Fruit fly (Drosophila melanogaster) whole organism, pupa: ENCODE results near the gene Use1.

Experiments
- CG10348 ChIP-seq: fragments of 200-800 bp; sonication (Bioruptor generic); IDR thresholded peaks from 2 replicates; pipeline ENCODE4 v1.3.6; 2022; ENCODE audit warnings: missing biosample characterization, missing genetic modification characterization
- CG12605 ChIP-seq: fragments of 200-800 bp; sonication (Bioruptor generic); IDR thresholded peaks from 2 replicates; pipeline ENCODE4 v1.3.6; 2022; ENCODE audit warnings: missing biosample characterization, missing genetic modification characterization
- CG13204 ChIP-seq: fragments of 200-800 bp; sonication (Bioruptor generic); optimal IDR thresholded peaks from 2 replicates; lab custom pipeline; 2018; ENCODE audit warnings: missing biosample characterization, mild to moderate bottlenecking, missing genetic modification characterization, moderate library complexity
- CG14655 ChIP-seq: fragments of 200-800 bp; sonication (Bioruptor generic); optimal IDR thresholded peaks from 3 replicates; lab custom pipeline; 2017; ENCODE audit warnings: mild to moderate bottlenecking, missing biosample characterization, missing genetic modification reagents, missing genetic modification characterization
- CG15710 ChIP-seq: fragments of 200-800 bp; sonication (Bioruptor generic); optimal IDR thresholded peaks from 2 replicates; lab custom pipeline; 2018; ENCODE audit warnings: missing biosample characterization, mild to moderate bottlenecking, missing genetic modification characterization, moderate library complexity
- CG17806 ChIP-seq: fragments of 200-800 bp; sonication (Bioruptor generic); optimal IDR thresholded peaks from 2 replicates; lab custom pipeline; 2018; ENCODE audit warnings: missing biosample characterization, mild to moderate bottlenecking, missing genetic modification characterization, moderate library complexity
- CG32121 ChIP-seq: fragments of 200-800 bp; sonication (Bioruptor generic); IDR thresholded peaks from 2 replicates; pipeline ENCODE4 v1.3.6; 2022; ENCODE audit warnings: missing biosample characterization, missing genetic modification characterization
- CG34367 ChIP-seq: fragments of 200-800 bp; sonication (Bioruptor generic); optimal IDR thresholded peaks from 2 replicates; lab custom pipeline; 2018; ENCODE audit warnings: missing biosample characterization, mild to moderate bottlenecking, missing genetic modification characterization
- CG4496 ChIP-seq: fragments of 200-800 bp; sonication (Bioruptor generic); IDR thresholded peaks from 3 replicates; pipeline ENCODE4 v1.3.6; 2022; ENCODE audit warnings: missing biosample characterization, missing genetic modification characterization
- CG8159 ChIP-seq: fragments of 200-800 bp; sonication (Bioruptor generic); optimal IDR thresholded peaks from 3 replicates; lab custom pipeline; 2018; ENCODE audit warnings: missing biosample characterization, mild to moderate bottlenecking, missing genetic modification characterization, moderate library complexity
- CG8301 ChIP-seq: fragments of 200-800 bp; sonication (Bioruptor generic); optimal IDR thresholded peaks from 2 replicates; lab custom pipeline; 2018; ENCODE audit warnings: missing biosample characterization, mild to moderate bottlenecking, missing genetic modification characterization
- CG9948 ChIP-seq: fragments of 200-800 bp; sonication (Bioruptor generic); optimal IDR thresholded peaks from 2 replicates; lab custom pipeline; 2018; ENCODE audit warnings: missing biosample characterization, mild to moderate bottlenecking, missing genetic modification characterization, moderate library complexity
- D1 ChIP-seq: fragments of 200-800 bp; sonication (Bioruptor generic); optimal IDR thresholded peaks from 2 replicates; lab custom pipeline; 2018; ENCODE audit warnings: missing biosample characterization, mild to moderate bottlenecking, missing genetic modification characterization, moderate library complexity
- EcR ChIP-seq: fragments of 200-800 bp; sonication (Bioruptor generic); optimal IDR thresholded peaks from 3 replicates; lab custom pipeline; 2019; ENCODE audit warnings: missing biosample characterization, missing genetic modification characterization, mild to moderate bottlenecking, moderate library complexity, missing genetic modification reagents
- Ets98B ChIP-seq: fragments of 200-800 bp; sonication (Bioruptor generic); IDR thresholded peaks from 2 replicates; pipeline ENCODE4 v1.3.6; 2022; ENCODE audit warnings: missing biosample characterization, missing genetic modification characterization
- Pif1A ChIP-seq: fragments of 200-800 bp; sonication (Bioruptor generic); optimal IDR thresholded peaks from 3 replicates; lab custom pipeline; 2016; ENCODE audit warnings: missing biosample characterization, missing genetic modification characterization
- Pif1B ChIP-seq: fragments of 200-800 bp; sonication (Bioruptor generic); optimal IDR thresholded peaks from 3 replicates; lab custom pipeline; 2016; ENCODE audit warnings: missing biosample characterization, missing genetic modification characterization
- Snoo ChIP-seq: fragments of 200-800 bp; sonication (Bioruptor generic); optimal IDR thresholded peaks from 3 replicates; lab custom pipeline; 2017; ENCODE audit warnings: missing biosample characterization, mild to moderate bottlenecking, missing genetic modification characterization, inconsistent platforms
- fd96Ca ChIP-seq: fragments of 200-800 bp; sonication (Bioruptor generic); IDR thresholded peaks from 3 replicates; pipeline ENCODE4 v1.3.6; 2022; ENCODE audit warnings: missing biosample characterization, missing genetic modification characterization
- gl ChIP-seq: fragments of 200-800 bp; sonication (Bioruptor generic); optimal IDR thresholded peaks from 2 replicates; lab custom pipeline; 2018; ENCODE audit warnings: missing biosample characterization, mild to moderate bottlenecking, missing genetic modification characterization
- rn ChIP-seq: fragments of 200-800 bp; sonication (Bioruptor generic); IDR thresholded peaks from 2 replicates; pipeline ENCODE4 v1.3.6; 2022; ENCODE audit warnings: missing biosample characterization, missing genetic modification characterization

Use1 gene

DNA sequence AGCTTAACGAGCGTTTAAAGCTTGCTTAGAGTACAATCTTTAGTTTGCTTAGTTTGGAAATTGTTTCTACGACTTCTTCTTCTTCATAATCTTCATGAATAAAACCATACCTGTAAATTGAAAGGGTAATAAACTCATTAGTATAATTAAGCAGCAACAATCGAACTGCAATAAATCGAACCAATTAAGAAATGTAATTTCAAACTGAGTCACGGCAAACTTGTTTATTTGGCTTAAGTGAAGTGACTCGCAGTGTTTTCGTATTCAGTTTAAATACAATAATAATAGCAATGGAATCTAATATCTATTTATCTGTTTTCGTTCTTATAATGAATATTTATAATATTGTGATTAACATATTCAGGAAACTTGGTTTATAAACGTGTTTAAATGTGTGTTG lies 1.2 kb downstream of the Use1 start:
- TF ChIP-seq EcR (GFP tag; lab: Kevin White, UChicago): no peak
- TF ChIP-seq rn (GFP tag; lab: Robert Waterston, UW): no peak
- no peak for TF ChIP-seq CG14655
- no peak for TF ChIP-seq CG32121 (GFP tag; lab: Robert Waterston, UW)
- no peak for TF ChIP-seq CG13204 (GFP tag; lab: Kevin White, UChicago)
- TF ChIP-seq Pif1A (GFP tag; lab: Kevin White, UChicago): no peak
- TF ChIP-seq CG10348 (GFP tag; lab: Robert Waterston, UW): no peak
- no peak for TF ChIP-seq CG12605 (GFP tag; lab: Robert Waterston, UW)

DNA sequence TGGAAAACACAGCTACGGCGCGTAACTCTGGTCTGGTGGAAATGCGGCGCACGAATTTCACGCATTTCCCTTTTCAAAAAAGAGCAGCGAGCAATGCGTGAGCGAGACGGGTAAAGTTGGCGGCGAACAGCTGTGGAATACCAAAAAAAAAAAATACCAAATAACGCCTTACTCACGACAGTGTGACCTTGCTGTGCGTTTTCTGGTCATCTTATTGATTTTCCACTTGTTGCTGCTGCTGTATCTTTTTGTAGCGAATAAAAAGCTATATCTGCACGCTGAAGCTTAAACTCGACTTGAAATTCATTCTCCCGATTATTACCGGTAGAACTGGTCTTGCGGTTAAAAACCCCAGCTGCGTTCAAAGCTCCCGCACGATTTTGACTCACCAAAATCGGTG lies 2.6 kb downstream of the Use1 start, which contains the start of the genes bol and Dhpr:
Gene bol, minus strand, starts transcription at position 57 of the 400 bp plus-strand sequence.
Gene Dhpr, plus strand, starts transcription at position 212 of the 400 bp plus-strand sequence.
- TF ChIP-seq CG12605 (GFP tag; lab: Robert Waterston, UW): peak; percentile 78
- peak; percentile 37; the same call in 1 of the 2 replicates for TF ChIP-seq Ets98B
- no peak for TF ChIP-seq Pif1A (GFP tag; lab: Kevin White, UChicago)
- TF ChIP-seq gl: no peak
- TF ChIP-seq Snoo: no peak
- TF ChIP-seq CG34367 (tag; lab: Kevin White, UChicago): no peak
- peak; percentile 65 for TF ChIP-seq EcR (GFP tag; lab: Kevin White, UChicago)

- TF ChIP-seq fd96Ca (GFP tag; lab: Robert Waterston, UW) (0 out of 3 replicates have a peak, but pooled peaks have one; percentile 47), CG9948 (no peak), CG4496 (0 out of 3 replicates have a peak, but pooled peaks have one; percentile 54)
Observed at dm6 chr3L:9129583-9130146, 7.3 kb downstream of the Use1 start.

DNA sequence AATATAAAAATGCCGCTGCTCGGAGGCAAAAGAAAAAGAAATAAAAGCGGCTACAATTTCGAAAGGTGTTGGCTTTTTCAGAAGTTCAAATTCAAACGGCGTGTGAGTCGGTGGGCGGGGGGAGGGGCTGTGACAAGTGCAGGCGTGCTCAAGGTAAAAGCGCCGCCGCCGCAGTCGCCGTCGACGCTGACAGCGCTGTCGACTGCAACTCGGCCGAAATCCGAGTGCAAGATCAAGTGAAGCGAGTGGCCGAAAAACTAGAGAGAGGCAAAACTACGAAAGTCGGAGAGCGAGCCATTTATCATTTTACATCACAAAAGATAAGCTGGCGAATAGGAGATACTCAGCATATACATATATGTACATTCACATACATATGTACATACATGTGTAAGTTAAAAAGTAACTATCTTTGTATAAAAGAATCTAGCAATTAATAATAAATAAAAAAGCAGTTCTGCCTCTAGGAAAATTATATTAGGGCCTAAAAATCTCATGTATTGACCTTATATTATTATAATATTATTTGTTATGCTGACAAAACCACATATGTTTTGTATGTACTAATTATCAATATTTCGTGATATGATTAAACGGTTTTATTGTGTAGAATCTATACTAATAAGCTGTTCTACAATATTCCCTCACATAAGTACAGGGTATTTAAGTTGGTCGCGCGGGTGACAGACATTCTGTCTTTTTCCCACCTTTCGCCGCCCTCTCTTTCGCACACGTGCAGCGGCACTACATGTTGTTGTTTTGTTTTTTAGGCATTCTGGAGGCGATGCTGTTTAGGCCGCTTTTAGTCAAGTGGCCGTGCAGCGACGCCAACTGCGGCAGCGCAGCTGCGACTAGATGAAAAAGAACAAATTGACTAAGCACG lies 8.0 kb downstream of the Use1 start:
- TF ChIP-seq CG13204 (GFP tag; lab: Kevin White, UChicago) (peak; percentile 28), CG14655 (peak; percentile 59), CG8301 (tag; lab: Kevin White, UChicago) (peak; percentile 65), CG8159 (tag; lab: Kevin White, UChicago) (peak; percentile 45), CG15710 (tag; lab: Kevin White, UChicago) (peak; percentile 3), CG32121 (GFP tag; lab: Robert Waterston, UW) (no peak), CG12605 (GFP tag; lab: Robert Waterston, UW) (no peak), CG9948 (peak; percentile 8), Pif1B (peak; percentile 17)

- TF ChIP-seq EcR (GFP tag; lab: Kevin White, UChicago) (no peak), Pif1B (no peak), Ets98B (no peak), CG12605 (GFP tag; lab: Robert Waterston, UW) (no peak), gl (no peak), CG32121 (GFP tag; lab: Robert Waterston, UW) (no peak), CG34367 (tag; lab: Kevin White, UChicago) (no peak), CG10348 (GFP tag; lab: Robert Waterston, UW) (no peak), CG15710 (tag; lab: Kevin White, UChicago) (peak; percentile 8), Pif1A (GFP tag; lab: Kevin White, UChicago) (peak; percentile 27), CG8301 (tag; lab: Kevin White, UChicago) (peak; percentile 68), CG9948 (peak; percentile 25), Snoo (no peak), CG8159 (tag; lab: Kevin White, UChicago) (peak; percentile 32), D1 (tag; lab: Kevin White, UChicago) (no peak), rn (GFP tag; lab: Robert Waterston, UW) (no peak), CG14655 (peak; percentile 47), CG13204 (GFP tag; lab: Kevin White, UChicago) (no peak), CG4496 (0 out of 3 replicates have a peak, but pooled peaks have one; percentile 48), fd96Ca (GFP tag; lab: Robert Waterston, UW) (0 out of 3 replicates have a peak, but pooled peaks have one; percentile 9), CG17806 (tag; lab: Kevin White, UChicago) (no peak)
Observed at dm6 chr3L:9127690-9128458, 9.1 kb downstream of the Use1 start.
